Fruit fly (Drosophila melanogaster): ENCODE measurements around the gene Kul.

Gene Kul

DNA sequence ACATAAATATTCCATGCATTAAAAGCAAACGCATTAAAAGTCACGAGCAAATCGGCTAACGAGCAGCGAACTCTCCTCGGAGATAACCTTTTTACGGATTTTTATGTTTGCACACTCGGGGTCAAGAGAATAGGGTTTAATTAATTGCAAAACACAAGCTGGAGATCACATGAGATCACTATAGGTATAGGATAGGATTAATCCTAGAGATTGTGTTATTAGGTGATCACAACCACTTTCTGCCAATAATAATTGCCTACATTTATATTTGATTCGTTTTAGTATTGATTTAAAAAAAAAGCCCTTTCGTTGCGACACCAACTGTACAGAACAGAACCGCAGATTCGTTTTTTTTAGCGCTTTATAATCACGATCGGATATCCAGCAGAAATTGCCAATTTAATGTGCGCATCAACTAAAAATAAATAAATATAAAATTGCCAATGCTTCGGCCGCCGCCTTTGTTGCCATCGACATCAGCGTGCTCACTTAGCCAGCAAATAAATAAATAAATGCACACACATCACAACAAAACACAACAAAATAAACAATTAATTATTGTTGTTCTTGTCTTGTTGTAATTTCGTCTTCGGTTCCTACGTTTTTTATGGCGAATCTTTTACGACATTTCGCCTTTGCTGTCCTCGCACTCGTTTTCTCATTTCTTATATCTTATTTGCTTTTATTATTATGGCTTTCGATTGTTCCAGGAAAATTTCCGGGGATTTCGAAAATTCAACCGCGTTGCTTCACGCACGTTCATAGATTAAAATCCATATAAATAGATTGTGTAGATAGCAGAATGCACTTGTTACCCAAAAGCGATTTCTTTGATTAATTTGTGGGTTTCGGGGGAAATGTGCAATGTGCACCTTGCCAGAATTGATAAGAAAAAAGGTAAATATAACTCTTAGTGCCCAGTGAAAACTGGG lies 50.4 kb downstream of the Kul start:
- TF ChIP-seq CG12605 (GFP tag; IDR thresholded peaks at IDR 0.05) (no peak), CG9948 (tag; optimal IDR thresholded peaks at IDR 0.05) (peak; percentile 7), CG15710 (tag; optimal IDR thresholded peaks at IDR 0.05) (no peak), D1 (tag; optimal IDR thresholded peaks at IDR 0.05) (no peak), CG32121 (GFP tag; IDR thresholded peaks at IDR 0.05) (no peak), CG8159 (tag; optimal IDR thresholded peaks at IDR 0.05) (peak; percentile 59), Ets98B (GFP tag; IDR thresholded peaks at IDR 0.05) (no peak), CG34367 (tag; optimal IDR thresholded peaks at IDR 0.05) (no peak), CG17806 (tag; optimal IDR thresholded peaks at IDR 0.05) (peak; percentile 5), rn (GFP tag; IDR thresholded peaks at IDR 0.05) (no peak), CG10348 (GFP tag; IDR thresholded peaks at IDR 0.05) (no peak), Pif1A (GFP tag; optimal IDR thresholded peaks at IDR 0.05) (no peak), CG14655 (GFP tag; optimal IDR thresholded peaks at IDR 0.05) (peak; percentile 7), Snoo (tag; optimal IDR thresholded peaks at IDR 0.05) (no peak), EcR (GFP tag; optimal IDR thresholded peaks at IDR 0.05) (no peak), Pif1B (GFP tag; optimal IDR thresholded peaks at IDR 0.05) (no peak)

DNA sequence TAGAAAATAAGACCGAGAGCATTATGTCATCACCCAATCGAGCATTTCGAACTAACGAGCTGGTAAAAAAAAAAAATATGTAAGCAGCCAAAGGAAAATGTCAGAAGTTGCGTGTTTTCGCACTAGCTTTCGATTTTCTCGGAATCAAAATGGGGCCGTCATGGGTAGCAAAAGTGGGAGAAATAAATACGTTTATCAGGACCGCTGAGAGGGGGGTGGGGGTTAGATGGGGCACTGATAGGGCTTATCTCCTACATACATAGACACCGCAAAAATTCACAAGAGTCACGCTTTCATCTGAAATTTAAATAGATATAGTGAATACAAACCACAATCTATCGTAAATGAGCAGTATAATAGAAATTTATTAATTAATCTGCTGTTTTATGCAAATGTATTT lies 51.6 kb downstream of the Kul start:
- TF ChIP-seq Ets98B (GFP tag; IDR thresholded peaks at IDR 0.05) (no peak), CG8159 (tag; optimal IDR thresholded peaks at IDR 0.05) (no peak), fd96Ca (GFP tag; IDR thresholded peaks at IDR 0.05) (no peak), CG9948 (tag; optimal IDR thresholded peaks at IDR 0.05) (no peak), Snoo (tag; optimal IDR thresholded peaks at IDR 0.05) (no peak), CG15710 (tag; optimal IDR thresholded peaks at IDR 0.05) (no peak), CG8301 (tag; optimal IDR thresholded peaks at IDR 0.05) (no peak), CG14655 (GFP tag; optimal IDR thresholded peaks at IDR 0.05) (no peak), rn (GFP tag; IDR thresholded peaks at IDR 0.05) (no peak), CG10348 (GFP tag; IDR thresholded peaks at IDR 0.05) (no peak), CG4496 (GFP tag; IDR thresholded peaks at IDR 0.05) (no peak), EcR (GFP tag; optimal IDR thresholded peaks at IDR 0.05) (no peak), D1 (tag; optimal IDR thresholded peaks at IDR 0.05) (no peak), gl (tag; optimal IDR thresholded peaks at IDR 0.05) (no peak), CG13204 (GFP tag; optimal IDR thresholded peaks at IDR 0.05) (no peak), CG32121 (GFP tag; IDR thresholded peaks at IDR 0.05) (no peak)

DNA sequence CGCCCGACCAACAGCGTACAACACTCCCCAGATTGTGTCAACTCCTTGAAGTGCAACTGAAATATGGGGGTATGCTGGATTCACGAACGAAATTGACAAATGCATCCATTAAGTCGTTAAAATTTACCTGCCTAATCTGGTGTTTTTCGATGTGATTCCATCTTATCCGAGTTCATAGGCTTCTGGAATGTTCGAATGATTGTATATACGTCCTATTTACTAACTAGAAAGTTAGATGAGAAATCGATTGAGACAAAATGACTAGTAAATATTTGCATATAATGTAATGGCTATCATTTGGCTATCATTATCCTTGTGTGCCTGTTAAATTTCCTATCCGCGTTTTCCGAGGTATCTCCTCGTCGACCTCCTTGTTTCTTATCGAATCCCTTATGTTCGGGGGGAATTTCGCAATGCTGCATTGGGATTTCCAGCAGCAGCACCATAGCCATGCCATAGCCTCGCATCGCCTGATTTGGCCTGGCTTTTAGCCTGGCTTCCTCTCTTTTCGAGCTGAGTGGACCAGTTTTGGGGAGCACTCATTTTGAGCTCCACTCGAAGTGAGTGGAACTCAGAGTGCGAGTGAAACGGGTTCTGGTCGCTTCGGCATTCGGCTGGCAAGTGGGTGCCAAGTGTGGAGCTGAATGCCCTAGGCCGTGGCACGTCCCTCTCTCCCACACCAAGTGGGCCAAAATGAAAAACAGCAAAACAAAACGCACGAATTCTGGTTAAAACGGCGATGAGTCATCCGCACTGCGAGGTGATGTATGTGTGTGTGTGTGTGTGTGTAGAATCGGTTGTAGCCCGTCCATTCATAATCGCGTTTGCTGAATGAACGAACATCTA lies 52.7 kb downstream of the Kul start:
- peak; percentile 66 for TF ChIP-seq CG8159 (tag; optimal IDR thresholded peaks at IDR 0.05)
- no peak for TF ChIP-seq CG32121 (GFP tag; IDR thresholded peaks at IDR 0.05)
- TF ChIP-seq CG9948 (tag; optimal IDR thresholded peaks at IDR 0.05): peak; percentile 56
- TF ChIP-seq CG14655 (GFP tag; optimal IDR thresholded peaks at IDR 0.05): peak; percentile 39
- peak; percentile 19 for TF ChIP-seq CG8301 (tag; optimal IDR thresholded peaks at IDR 0.05)
- TF ChIP-seq fd96Ca (GFP tag; IDR thresholded peaks at IDR 0.05): 0 out of 3 replicates have a peak, but pooled peaks have one; percentile 32
- TF ChIP-seq CG34367 (tag; optimal IDR thresholded peaks at IDR 0.05): peak; percentile 39
- no peak; the same call in 1 of the 2 replicates for TF ChIP-seq Ets98B (GFP tag; IDR thresholded peaks at IDR 0.05)
- peak; percentile 60 for TF ChIP-seq Snoo (tag; optimal IDR thresholded peaks at IDR 0.05)
- TF ChIP-seq D1 (tag; optimal IDR thresholded peaks at IDR 0.05): no peak
- peak; percentile 62 for TF ChIP-seq Pif1A (GFP tag; optimal IDR thresholded peaks at IDR 0.05)
- peak; percentile 68 for TF ChIP-seq EcR (GFP tag; optimal IDR thresholded peaks at IDR 0.05)
- TF ChIP-seq CG13204 (GFP tag; optimal IDR thresholded peaks at IDR 0.05): peak; percentile 26
- TF ChIP-seq CG10348 (GFP tag; IDR thresholded peaks at IDR 0.05): no peak
- TF ChIP-seq CG15710 (tag; optimal IDR thresholded peaks at IDR 0.05): peak; percentile 50
- peak; percentile 33; the same call in 1 of the 2 replicates for TF ChIP-seq CG12605 (GFP tag; IDR thresholded peaks at IDR 0.05)
- peak; percentile 36 for TF ChIP-seq CG17806 (tag; optimal IDR thresholded peaks at IDR 0.05)
- TF ChIP-seq CG4496 (GFP tag; IDR thresholded peaks at IDR 0.05): 0 out of 3 replicates have a peak, but pooled peaks have one; percentile 8
- no peak for TF ChIP-seq rn (GFP tag; IDR thresholded peaks at IDR 0.05)
- TF ChIP-seq gl (tag; optimal IDR thresholded peaks at IDR 0.05): no peak
- peak; percentile 22 for TF ChIP-seq Pif1B (GFP tag; optimal IDR thresholded peaks at IDR 0.05)

DNA sequence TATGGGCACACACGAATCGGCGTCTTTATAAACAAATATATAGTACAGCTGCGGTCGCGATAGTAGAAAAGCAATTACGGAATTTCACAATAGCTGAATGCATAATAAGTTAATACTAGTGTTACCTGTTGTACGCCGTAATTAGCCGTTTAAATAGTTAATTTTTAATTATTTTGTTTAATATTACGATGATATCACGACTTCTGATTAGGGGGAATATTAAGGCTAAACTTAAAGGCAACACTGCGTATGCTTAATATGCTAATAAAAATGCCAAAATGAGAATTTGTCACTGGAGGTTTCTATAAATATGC lies 53.3 kb downstream of the Kul start:
- TF ChIP-seq CG13204 (GFP tag; optimal IDR thresholded peaks at IDR 0.05) (no peak), Pif1B (GFP tag; optimal IDR thresholded peaks at IDR 0.05) (no peak), CG14655 (GFP tag; optimal IDR thresholded peaks at IDR 0.05) (no peak), fd96Ca (GFP tag; IDR thresholded peaks at IDR 0.05) (no peak), Pif1A (GFP tag; optimal IDR thresholded peaks at IDR 0.05) (no peak), EcR (GFP tag; optimal IDR thresholded peaks at IDR 0.05) (no peak), CG9948 (tag; optimal IDR thresholded peaks at IDR 0.05) (no peak), CG32121 (GFP tag; IDR thresholded peaks at IDR 0.05) (no peak), CG4496 (GFP tag; IDR thresholded peaks at IDR 0.05) (no peak), CG34367 (tag; optimal IDR thresholded peaks at IDR 0.05) (no peak), CG8159 (tag; optimal IDR thresholded peaks at IDR 0.05) (no peak), Ets98B (GFP tag; IDR thresholded peaks at IDR 0.05) (no peak)

Data from whole organism, pupa.